Worm (Caenorhabditis elegans) whole organism, L3 larva: ENCODE results near the gene F21C10.11.
A peak's percentile ranks its signal among the peaks of the same experiment; 100 is the strongest.
"Not testable (repeated sequence)": the region's sequence is repeated elsewhere in the genome, so short reads cannot be mapped to it uniquely, and the experiment has no call there.

ENCODE experiments used
- egl-27 ChIP-seq: sonication (generic microtip); optimal IDR thresholded peaks from 4 replicates; lab custom pipeline; 2017; ENCODE audit warnings: missing biosample characterization, missing genetic modification reagents, missing genetic modification characterization
- elt-1 ChIP-seq: fragments of 150-350 bp; optimal IDR thresholded peaks from 2 replicates; lab custom pipeline; 2014; ENCODE audit warnings: missing biosample characterization, missing genetic modification characterization
- elt-2 ChIP-seq: sonication (generic microtip); optimal IDR thresholded peaks from 2 replicates; lab custom pipeline; 2016; ENCODE audit warnings: missing genetic modification reagents, mild to moderate bottlenecking, missing genetic modification characterization, missing compliant biosample characterization
- nhr-25 ChIP-seq: sonication (generic microtip); optimal IDR thresholded peaks from 2 replicates; lab custom pipeline; 2017; ENCODE audit warnings: missing biosample characterization, missing genetic modification characterization
- pqm-1 ChIP-seq: fragments of 150-350 bp; optimal IDR thresholded peaks from 2 replicates; lab custom pipeline; 2017; ENCODE audit warnings: missing biosample characterization, missing genetic modification characterization, inconsistent platforms
- skn-1 ChIP-seq: fragments of 150-350 bp; optimal IDR thresholded peaks from 2 replicates; lab custom pipeline; 2014; ENCODE audit warnings: missing biosample characterization, missing genetic modification characterization
- snpc-4 ChIP-seq: fragments of 150-350 bp; optimal IDR thresholded peaks from 2 replicates; lab custom pipeline; 2014; ENCODE audit warnings: missing biosample characterization, missing genetic modification characterization
- unc-62 ChIP-seq: fragments of 150-350 bp; sonication (generic microtip); optimal IDR thresholded peaks from 4 replicates; lab custom pipeline; 2014; ENCODE audit warnings: missing biosample characterization, missing genetic modification reagents, missing genetic modification characterization
- ztf-11 ChIP-seq: fragments of 150-350 bp; optimal IDR thresholded peaks from 2 replicates; lab custom pipeline; 2014; ENCODE audit warnings: missing biosample characterization, missing genetic modification characterization

DNA sequence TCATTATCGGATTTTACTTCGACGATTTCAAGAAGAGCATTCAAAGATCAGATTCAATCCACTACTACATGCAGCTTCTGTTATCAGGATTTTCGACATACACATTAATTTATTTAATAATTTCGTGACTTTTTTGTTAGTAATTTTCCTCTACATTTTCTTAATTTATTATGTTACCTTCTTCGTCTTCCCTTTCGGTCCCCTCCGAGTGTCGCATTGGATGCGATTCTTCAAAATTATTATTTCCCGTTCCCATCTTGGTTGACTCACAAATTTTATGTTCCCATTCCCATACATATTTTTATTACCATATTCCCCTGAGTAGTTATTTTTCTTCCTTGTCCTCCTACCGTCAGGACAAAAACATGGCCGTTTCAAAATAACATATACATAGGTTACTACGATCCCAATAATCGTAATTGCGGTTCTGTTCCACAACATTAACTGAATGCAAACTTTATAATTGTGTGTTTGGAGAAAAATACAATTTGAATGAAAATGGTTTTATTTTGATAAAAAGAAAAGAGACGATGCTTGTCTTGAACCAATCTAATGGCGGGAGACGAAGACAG, 35.9 kb downstream of the F21C10.11 start:
- TF ChIP-seq elt-1 (tag; lab: Kevin White, UChicago); skn-1; elt-2 (tag; lab: Kevin White, UChicago); unc-62 (GFP tag; lab: Kevin White, UChicago); pqm-1 (tag; lab: Kevin White, UChicago); snpc-4 (tag; lab: Kevin White, UChicago); ztf-11 (tag; lab: Kevin White, UChicago); egl-27: not testable (repeated sequence)
- TF ChIP-seq nhr-25 (tag; lab: Kevin White, UChicago) = peak; percentile 88
